Worm (Caenorhabditis elegans) whole organism, mixed stage, embryonic: ENCODE results near the gene F25B5.3.

Experiments
- elt-3 ChIP-seq: fragments of 150-350 bp; optimal IDR thresholded peaks from 2 replicates; lab custom pipeline; 2014; ENCODE audit warnings: missing biosample characterization, missing genetic modification characterization
- mls-2 ChIP-seq: sonication (generic microtip); optimal IDR thresholded peaks from 2 replicates; lab custom pipeline; 2016; ENCODE audit warnings: mild to moderate bottlenecking, missing genetic modification characterization, moderate library complexity, missing compliant biosample characterization
- nhr-12 ChIP-seq: fragments of 150-350 bp; optimal IDR thresholded peaks from 2 replicates; lab custom pipeline; 2014; ENCODE audit warnings: missing biosample characterization, missing genetic modification characterization
- pha-4 ChIP-seq: fragments of 150-350 bp; optimal IDR thresholded peaks from 2 replicates; lab custom pipeline; 2018; ENCODE audit warnings: missing biosample characterization, missing genetic modification reagents, missing genetic modification characterization
- sptf-1 ChIP-seq: sonication (generic microtip); optimal IDR thresholded peaks from 2 replicates; lab custom pipeline; 2017; ENCODE audit warnings: mild to moderate bottlenecking, missing genetic modification characterization, moderate library complexity, missing compliant biosample characterization

- no peak for TF ChIP-seq sptf-1 (tag; lab: Kevin White, UChicago)
- no peak for TF ChIP-seq mls-2 (tag; lab: Kevin White, UChicago)
- no peak for TF ChIP-seq elt-3 (tag; lab: Kevin White, UChicago)
- no peak for TF ChIP-seq pha-4
- no peak for TF ChIP-seq nhr-12 (tag; lab: Kevin White, UChicago)
Observed at ce11 chrIII:5965368-5965767, 16.7 kb downstream of the F25B5.3 start.
